Fruit fly (Drosophila melanogaster): ENCODE measurements around the gene Fum2.
A peak's percentile ranks its signal among the peaks of the same experiment; 100 is the strongest.

The Fum2 gene

DNA sequence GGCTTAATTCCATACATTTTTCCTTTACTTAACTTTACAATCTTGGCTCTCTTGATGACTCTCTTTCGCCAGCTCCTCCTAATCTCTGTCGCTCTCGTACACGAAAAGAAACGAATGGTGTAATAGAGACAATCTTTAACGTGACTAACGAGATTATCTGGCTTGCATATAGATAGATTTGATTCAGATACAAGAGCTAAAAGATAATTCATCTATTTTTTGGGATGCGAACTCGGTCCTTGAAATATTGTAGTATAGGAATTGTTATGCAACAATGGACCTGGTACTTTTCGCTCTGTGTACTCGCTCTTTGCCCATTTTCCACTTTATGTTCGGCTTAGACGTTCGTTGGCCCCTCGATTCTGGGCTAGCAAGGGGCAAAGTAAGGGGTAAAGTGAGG is 29.7 kb downstream of the Fum2 start (continued):
- TF ChIP-seq CrebB (tag; optimal IDR thresholded peaks at IDR 0.05) (peak; percentile 82), Gug (GFP tag; IDR thresholded peaks at IDR 0.05) (peak; percentile 53; the same call in 3 of the 4 replicates), Myb (GFP tag; optimal IDR thresholded peaks at IDR 0.05) (peak; percentile 60), caup (GFP tag; optimal IDR thresholded peaks at IDR 0.05; ENCODE audit: severe bottlenecking) (peak; percentile 69), fd96Cb (tag; optimal IDR thresholded peaks at IDR 0.05) (peak; percentile 81), CG9609 (GFP tag; optimal IDR thresholded peaks at IDR 0.05) (peak; percentile 73), Lpt (GFP tag; optimal IDR thresholded peaks at IDR 0.05) (no peak), Meics (GFP tag; optimal IDR thresholded peaks at IDR 0.05) (peak; percentile 81), mirr (GFP tag; optimal IDR thresholded peaks at IDR 0.05) (no peak), HmgD (GFP tag; optimal IDR thresholded peaks at IDR 0.05) (peak; percentile 58), dmrt11E (tag; optimal IDR thresholded peaks at IDR 0.05) (peak; percentile 58), Optix (GFP tag; IDR thresholded peaks at IDR 0.05) (peak; percentile 72), Hey (tag; optimal IDR thresholded peaks at IDR 0.05) (no peak), fd3F (GFP tag; optimal IDR thresholded peaks at IDR 0.05) (peak; percentile 65), B-H2 (GFP tag; optimal IDR thresholded peaks at IDR 0.05) (peak; percentile 13), CG4328 (GFP tag; optimal IDR thresholded peaks at IDR 0.05) (peak; percentile 63), Ets65A (GFP tag) (peak; percentile 97), chinmo (GFP tag; IDR thresholded peaks at IDR 0.05; ENCODE audit: partially characterized antibody) (no peak), CG6175 (GFP tag; IDR thresholded peaks at IDR 0.05) (no peak), inv (GFP tag; IDR thresholded peaks at IDR 0.05; ENCODE audit: partially characterized antibody) (no peak), C15 (GFP tag; IDR thresholded peaks at IDR 0.05) (0 out of 3 replicates have a peak, but pooled peaks have one; percentile 39), NK7.1 (GFP tag; optimal IDR thresholded peaks at IDR 0.05) (peak; percentile 61), fu2 (GFP tag; optimal IDR thresholded peaks at IDR 0.05) (peak; percentile 71), lbe (GFP tag; optimal IDR thresholded peaks at IDR 0.05) (no peak), Xbp1 (GFP tag; optimal IDR thresholded peaks at IDR 0.05) (peak; percentile 78), Atf-2 (GFP tag; optimal IDR thresholded peaks at IDR 0.05) (peak; percentile 69), Elba2 (GFP tag; optimal IDR thresholded peaks at IDR 0.05) (no peak), Dip2 (GFP tag; IDR thresholded peaks at IDR 0.05) (no peak), H2.0 (GFP tag; IDR thresholded peaks at IDR 0.05) (peak; percentile 53; the same call in 1 of the 2 replicates), cg (GFP tag; optimal IDR thresholded peaks at IDR 0.05) (no peak), nerfin-2 (GFP tag; IDR thresholded peaks at IDR 0.05; ENCODE audit: partially characterized antibody) (no peak), CG16815 (GFP tag; optimal IDR thresholded peaks at IDR 0.05) (peak; percentile 54), ERR (GFP tag; optimal IDR thresholded peaks at IDR 0.05) (peak; percentile 65), jigr1 (GFP tag; IDR thresholded peaks at IDR 0.05) (peak; percentile 25; the same call in 1 of the 3 replicates), CkIIα-i1 (GFP tag; IDR thresholded peaks at IDR 0.05) (no peak), bcd (GFP tag; optimal IDR thresholded peaks at IDR 0.05) (peak; percentile 81), insv (GFP tag; optimal IDR thresholded peaks at IDR 0.05) (no peak), CG2120 (GFP tag; optimal IDR thresholded peaks at IDR 0.05) (peak; percentile 87), gfzf (GFP tag; optimal IDR thresholded peaks at IDR 0.05) (no peak), CG2889 (GFP tag; IDR thresholded peaks at IDR 0.05) (no peak), CG1233 (GFP tag; optimal IDR thresholded peaks at IDR 0.05) (peak; percentile 77), fd64A (GFP tag; optimal IDR thresholded peaks at IDR 0.05) (peak; percentile 54), stc (GFP tag; IDR thresholded peaks at IDR 0.05) (peak; percentile 48), Chrac-16 (GFP tag; optimal IDR thresholded peaks at IDR 0.05) (peak; percentile 69), hkb (optimal IDR thresholded peaks at IDR 0.05) (no peak), hkb (GFP tag; IDR thresholded peaks at IDR 0.05) (peak; percentile 85), gce (GFP tag; IDR thresholded peaks at IDR 0.05) (peak; percentile 71; the same call in 1 of the 3 replicates), ham (GFP tag; IDR thresholded peaks at IDR 0.05) (no peak), CG12104 (GFP tag; optimal IDR thresholded peaks at IDR 0.05) (peak; percentile 53), CG12769 (tag; optimal IDR thresholded peaks at IDR 0.05) (peak; percentile 93), zfh2 (GFP tag; optimal IDR thresholded peaks at IDR 0.05) (peak; percentile 66), CG9797 (GFP tag; optimal IDR thresholded peaks at IDR 0.05) (no peak)
